Worm (Caenorhabditis elegans) whole organism, L3 larva: ENCODE data around the gene tmem-145.
A peak's percentile ranks its signal among the peaks of the same experiment; 100 is the strongest.

Experiments
- R02D3.7 ChIP-seq: fragments of 150-350 bp; optimal IDR thresholded peaks from 2 replicates; lab custom pipeline; 2014; ENCODE audit warnings: missing biosample characterization, missing genetic modification characterization
- ZK546.5 ChIP-seq: sonication (generic microtip); optimal IDR thresholded peaks from 2 replicates; lab custom pipeline; 2017; ENCODE audit warnings: missing biosample characterization, missing genetic modification characterization
- ama-1 ChIP-seq: fragments of 150-350 bp; optimal IDR thresholded peaks from 2 replicates; lab custom pipeline; 2018
- ceh-28 ChIP-seq: fragments of 150-350 bp; optimal IDR thresholded peaks from 2 replicates; lab custom pipeline; 2014; ENCODE audit warnings: missing biosample characterization, missing genetic modification reagents, missing genetic modification characterization
- ceh-82 ChIP-seq: fragments of 150-350 bp; optimal IDR thresholded peaks from 2 replicates; lab custom pipeline; 2014; ENCODE audit warnings: missing biosample characterization, missing genetic modification characterization
- ceh-9 ChIP-seq: sonication (generic microtip); optimal IDR thresholded peaks from 2 replicates; lab custom pipeline; 2018; ENCODE audit warnings: missing biosample characterization, missing genetic modification characterization
- daf-12 ChIP-seq: fragments of 150-350 bp; optimal IDR thresholded peaks from 2 replicates; lab custom pipeline; 2014; ENCODE audit warnings: missing biosample characterization, missing genetic modification reagents, missing genetic modification characterization
- egl-27 ChIP-seq: sonication (generic microtip); optimal IDR thresholded peaks from 4 replicates; lab custom pipeline; 2017; ENCODE audit warnings: missing biosample characterization, missing genetic modification reagents, missing genetic modification characterization
- elt-1 ChIP-seq: fragments of 150-350 bp; optimal IDR thresholded peaks from 2 replicates; lab custom pipeline; 2014; ENCODE audit warnings: missing biosample characterization, missing genetic modification characterization
- elt-2 ChIP-seq: sonication (generic microtip); optimal IDR thresholded peaks from 2 replicates; lab custom pipeline; 2016; ENCODE audit warnings: missing genetic modification reagents, mild to moderate bottlenecking, missing genetic modification characterization, missing compliant biosample characterization
- elt-3 ChIP-seq, 3 experiments: fragments of 150-350 bp in 1 of 3; sonication (generic microtip) in 2 of 3; optimal IDR thresholded peaks; 2 replicates in 2 of 3; 4 replicates in 1 of 3; lab custom pipeline; 2014 to 2017; ENCODE audit warnings: missing biosample characterization in 3 of 3, missing genetic modification characterization in 3 of 3
- eor-1 ChIP-seq, 2 experiments: fragments of 150-350 bp; optimal IDR thresholded peaks; 2 replicates each; lab custom pipeline; 2014 to 2018; ENCODE audit warnings: missing biosample characterization in 2 of 2, missing genetic modification characterization in 2 of 2
- fkh-10 ChIP-seq: sonication (generic microtip); optimal IDR thresholded peaks from 2 replicates; lab custom pipeline; 2017; ENCODE audit warnings: missing biosample characterization, missing genetic modification reagents, missing genetic modification characterization
- fos-1 ChIP-seq: fragments of 150-350 bp; optimal IDR thresholded peaks from 2 replicates; lab custom pipeline; 2014; ENCODE audit warnings: missing biosample characterization, missing genetic modification characterization
- jun-1 ChIP-seq: fragments of 150-350 bp; optimal IDR thresholded peaks from 2 replicates; lab custom pipeline; 2014; ENCODE audit warnings: missing biosample characterization, missing genetic modification reagents, missing genetic modification characterization
- lin-15B ChIP-seq: fragments of 150-350 bp; optimal IDR thresholded peaks from 2 replicates; lab custom pipeline; 2014; ENCODE audit warnings: missing biosample characterization, missing genetic modification characterization
- lin-39 ChIP-seq: fragments of 150-350 bp; optimal IDR thresholded peaks from 2 replicates; lab custom pipeline; 2018; ENCODE audit warnings: missing biosample characterization, missing genetic modification reagents, missing genetic modification characterization
- lsy-12 ChIP-seq: sonication (generic microtip); optimal IDR thresholded peaks from 2 replicates; lab custom pipeline; 2016; ENCODE audit warnings: mild to moderate bottlenecking, missing genetic modification characterization, missing compliant biosample characterization
- nfya-1 ChIP-seq: sonication (generic microtip); optimal IDR thresholded peaks from 2 replicates; lab custom pipeline; 2017; ENCODE audit warnings: missing genetic modification characterization, mild to moderate bottlenecking, missing compliant biosample characterization, antibody characterized with exemption, moderate library complexity; ENCODE audit not compliant: insufficient read depth
- nhr-11 ChIP-seq: fragments of 150-350 bp; optimal IDR thresholded peaks from 2 replicates; lab custom pipeline; 2014; ENCODE audit warnings: missing biosample characterization, missing genetic modification characterization
- nhr-23 ChIP-seq: fragments of 150-350 bp; optimal IDR thresholded peaks from 2 replicates; lab custom pipeline; 2014; ENCODE audit warnings: missing biosample characterization, missing genetic modification reagents, missing genetic modification characterization
- nhr-25 ChIP-seq: sonication (generic microtip); optimal IDR thresholded peaks from 2 replicates; lab custom pipeline; 2017; ENCODE audit warnings: missing biosample characterization, missing genetic modification characterization
- nhr-43 ChIP-seq: sonication (generic microtip); optimal IDR thresholded peaks from 2 replicates; lab custom pipeline; 2016; ENCODE audit warnings: mild to moderate bottlenecking, missing genetic modification characterization, missing compliant biosample characterization; ENCODE audit not compliant: poor library complexity, severe bottlenecking
- nhr-76 ChIP-seq: fragments of 150-350 bp; sonication (generic microtip); optimal IDR thresholded peaks from 5 replicates; lab custom pipeline; 2014; ENCODE audit warnings: missing biosample characterization, missing genetic modification characterization
- nhr-77 ChIP-seq: fragments of 150-350 bp; optimal IDR thresholded peaks from 2 replicates; lab custom pipeline; 2014; ENCODE audit warnings: missing biosample characterization, missing genetic modification characterization
- pha-4 ChIP-seq: fragments of 150-350 bp; optimal IDR thresholded peaks from 2 replicates; lab custom pipeline; 2014; ENCODE audit warnings: missing biosample characterization, missing genetic modification reagents, missing genetic modification characterization
- sea-2 ChIP-seq: fragments of 150-350 bp; sonication (generic microtip); optimal IDR thresholded peaks from 4 replicates; lab custom pipeline; 2014; ENCODE audit warnings: missing biosample characterization, missing genetic modification reagents, missing genetic modification characterization
- tbx-2 ChIP-seq: sonication (generic microtip); optimal IDR thresholded peaks from 2 replicates; lab custom pipeline; 2016; ENCODE audit warnings: mild to moderate bottlenecking, missing genetic modification characterization, missing compliant biosample characterization
- unc-39 ChIP-seq: sonication (generic microtip); optimal IDR thresholded peaks from 4 replicates; lab custom pipeline; 2017; ENCODE audit warnings: missing biosample characterization, missing genetic modification characterization
- zag-1 ChIP-seq: fragments of 150-350 bp; optimal IDR thresholded peaks from 2 replicates; lab custom pipeline; 2014; ENCODE audit warnings: missing biosample characterization, missing genetic modification characterization
- ztf-11 ChIP-seq: fragments of 150-350 bp; optimal IDR thresholded peaks from 2 replicates; lab custom pipeline; 2014; ENCODE audit warnings: missing biosample characterization, missing genetic modification characterization
- ztf-4 ChIP-seq: fragments of 150-350 bp; optimal IDR thresholded peaks from 2 replicates; lab custom pipeline; 2014; ENCODE audit warnings: missing biosample characterization, missing genetic modification characterization

Gene tmem-145

ce11 chrX:12081250-12081649 is 7.6 kb upstream of the tmem-145 start:
- peak; percentile 66 for TF ChIP-seq elt-1 (tag; lab: Kevin White, UChicago)
- no peak for TF ChIP-seq ceh-28 (tag; lab: Kevin White, UChicago)
- TF ChIP-seq nhr-11: no peak

ce11 chrX:12080581-12081162 is 7.0 kb upstream of the tmem-145 start:
- no peak for TF ChIP-seq zag-1 (tag; lab: Kevin White, UChicago)
- TF ChIP-seq nfya-1: peak; percentile 43
- no peak for TF ChIP-seq lsy-12 (tag; lab: Kevin White, UChicago)
- TF ChIP-seq nhr-23 (tag; lab: Kevin White, UChicago): peak; percentile 24
- peak; percentile 71 for TF ChIP-seq nhr-25

ce11 chrX:12068250-12068649 is 5.4 kb downstream of the tmem-145 start, which contains the start of gene lgc-24:
lgc-24 (plus strand) TSS chrX:12068550.
- TF ChIP-seq nhr-76 (tag; lab: Kevin White, UChicago) (no peak), eor-1 (tag; optimal IDR thresholded peaks at IDR 0.05; lab: Kevin White, UChicago) (no peak), ceh-28 (tag; lab: Kevin White, UChicago) (no peak), ceh-9 (tag; lab: Kevin White, UChicago) (no peak), zag-1 (tag; lab: Kevin White, UChicago) (no peak), sea-2 (GFP tag; lab: Kevin White, UChicago) (no peak), nhr-43 (no peak), ztf-11 (no peak), egl-27 (tag; lab: Kevin White, UChicago) (no peak), ceh-82 (tag; lab: Kevin White, UChicago) (no peak), ZK546.5 (tag; lab: Kevin White, UChicago) (no peak), lin-15B (tag; lab: Kevin White, UChicago) (no peak), jun-1 (tag; lab: Kevin White, UChicago) (no peak), elt-3 (tag; optimal IDR thresholded peaks at IDR 0.05; lab: Kevin White, UChicago) (no peak), ztf-4 (no peak), unc-39 (no peak), R02D3.7 (tag; lab: Kevin White, UChicago) (no peak)

- no peak for TF ChIP-seq ceh-82 (tag; lab: Kevin White, UChicago)
- TF ChIP-seq elt-2: no peak
- no peak for TF ChIP-seq R02D3.7 (tag; lab: Kevin White, UChicago)
- no peak for TF ChIP-seq tbx-2 (tag; lab: Kevin White, UChicago)
- no peak for TF ChIP-seq nhr-77
- TF ChIP-seq nhr-23 (tag; lab: Kevin White, UChicago): no peak
- TF ChIP-seq lin-15B (tag; lab: Kevin White, UChicago): no peak
- no peak for TF ChIP-seq pha-4
- no peak for TF ChIP-seq ZK546.5 (tag; lab: Kevin White, UChicago)
- TF ChIP-seq ama-1 (lab: Kevin White, UChicago): no peak
- no peak for TF ChIP-seq lsy-12 (tag; lab: Kevin White, UChicago)
Measured at ce11 chrX:12064908-12065307, 8.8 kb downstream of the tmem-145 start, which contains the start of gene lgc-23. lgc-23 (plus strand) TSS chrX:12065208.

- no peak for TF ChIP-seq nhr-76 (tag; lab: Kevin White, UChicago)
- no peak for TF ChIP-seq nhr-11
- no peak for TF ChIP-seq fkh-10 (GFP tag; lab: Kevin White, UChicago)
- TF ChIP-seq daf-12 (tag; lab: Kevin White, UChicago): no peak
- no peak for TF ChIP-seq fos-1 (tag; lab: Kevin White, UChicago)
- TF ChIP-seq tbx-2 (tag; lab: Kevin White, UChicago): no peak
- no peak for TF ChIP-seq eor-1 (tag; optimal IDR thresholded peaks at IDR 0.05; lab: Kevin White, UChicago)
- TF ChIP-seq ceh-28 (tag; lab: Kevin White, UChicago): no peak
- TF ChIP-seq nhr-25: no peak
- TF ChIP-seq, all 47 proteins: peak for 0
Measured at ce11 chrX:12056973-12057372, 16.7 kb downstream of the tmem-145 start, which contains the start of gene B0198.3. B0198.3 (minus strand) TSS chrX:12057073.

ce11 chrX:12038728-12039127 is 34.9 kb downstream of the tmem-145 start:
- TF ChIP-seq lin-39 (tag; lab: Kevin White, UChicago) (peak; percentile 25), fkh-10 (GFP tag; lab: Kevin White, UChicago) (no peak)
- TF ChIP-seq, all 47 proteins: peak for 1
